Fruit fly (Drosophila melanogaster) whole organism: ENCODE data around the gene CG32023.

Experiments used
- CG8478 ChIP-seq: fragments of >200 bp; optimal IDR thresholded peaks from 2 replicates; lab custom pipeline; 2018; ENCODE audit warnings: inconsistent platforms
- Dll ChIP-seq: fragments of >200 bp; optimal IDR thresholded peaks from 2 replicates; lab custom pipeline; 2017
- pan ChIP-seq: fragments of >200 bp; optimal IDR thresholded peaks from 2 replicates; lab custom pipeline; 2017
- psq ChIP-seq: fragments of >200 bp; optimal IDR thresholded peaks from 2 replicates; lab custom pipeline; 2017
- usp ChIP-seq: fragments of >200 bp; optimal IDR thresholded peaks from 2 replicates; lab custom pipeline; 2017; ENCODE audit warnings: missing biosample characterization, missing genetic modification characterization, mixed read lengths

dm6 chr3L:8787701-8788100, 16.3 kb downstream of the CG32023 start:
- TF ChIP-seq Dll (lab: Kevin White, UChicago) (no peak), pan (lab: Kevin White, UChicago) (no peak), psq (no peak), usp (GFP tag; lab: Kevin White, UChicago) (no peak), CG8478 (no peak)
